5 fruit fly cellular contexts compared by ENCODE assay signal in genomic region chr2L:12004211-12004979, dm6.
TF ChIP-seq lines count a peak whose summit lies in the region.

No protein-coding gene starts in this region.

- no peak for TF ChIP-seq CTCF in whole organism, embryonic (GFP tag; optimal IDR thresholded peaks at IDR 0.05; lab: Kevin White, UChicago)

TF ChIP-seq in whole organism, adult, 20 proteins besides CTCF, POLR2A, EP300 and RAD21 (continues in another document):
- TF ChIP-seq CG7101 (tag; optimal IDR thresholded peaks at IDR 0.05; lab: Kevin White, UChicago), result peak; percentile 15
- no peak for TF ChIP-seq ovo (GFP tag; optimal IDR thresholded peaks at IDR 0.05; lab: Kevin White, UChicago)
- TF ChIP-seq CG1620 (GFP tag; optimal IDR thresholded peaks at IDR 0.05; lab: Kevin White, UChicago), result no peak
- no peak for TF ChIP-seq cic (GFP tag; optimal IDR thresholded peaks at IDR 0.05; lab: Kevin White, UChicago)
- no peak for TF ChIP-seq Hr96 (GFP tag; optimal IDR thresholded peaks at IDR 0.05; lab: Kevin White, UChicago)
- peak in 1 of 2 experiments; percentile 15 for TF ChIP-seq cnc (optimal IDR thresholded peaks at IDR 0.05; lab: Kevin White, UChicago)
- TF ChIP-seq kay (GFP tag; lab: Kevin White, UChicago; ENCODE audit: borderline replicate concordance), result peak; percentile 94
- TF ChIP-seq Clk (GFP tag; optimal IDR thresholded peaks at IDR 0.05; lab: Kevin White, UChicago), result no peak
- no peak for TF ChIP-seq tj (GFP tag; optimal IDR thresholded peaks at IDR 0.05; lab: Kevin White, UChicago)
- TF ChIP-seq CG5204 (GFP tag; optimal IDR thresholded peaks at IDR 0.05; lab: Kevin White, UChicago), result peak; percentile 48
- TF ChIP-seq CG12768 (GFP tag; optimal IDR thresholded peaks at IDR 0.05; lab: Kevin White, UChicago), result no peak
- peak; percentile 19 for TF ChIP-seq CG14711 (tag; optimal IDR thresholded peaks at IDR 0.05; lab: Kevin White, UChicago)
- TF ChIP-seq CG33017 (tag; optimal IDR thresholded peaks at IDR 0.05; lab: Kevin White, UChicago), result peak; percentile 58
- TF ChIP-seq pad (GFP tag; optimal IDR thresholded peaks at IDR 0.05; lab: Kevin White, UChicago), result no peak
- peak; percentile 37 for TF ChIP-seq toe (GFP tag; optimal IDR thresholded peaks at IDR 0.05; lab: Kevin White, UChicago)
- TF ChIP-seq CG7045 (GFP tag; optimal IDR thresholded peaks at IDR 0.05; lab: Kevin White, UChicago), result no peak
- no peak for TF ChIP-seq Crg-1 (GFP tag; optimal IDR thresholded peaks at IDR 0.05; lab: Kevin White, UChicago)
- no peak for TF ChIP-seq Mnt (GFP tag; optimal IDR thresholded peaks at IDR 0.05; lab: Kevin White, UChicago)
- TF ChIP-seq bab1 (GFP tag; optimal IDR thresholded peaks at IDR 0.05; lab: Kevin White, UChicago), result no peak

TF ChIP-seq in whole organism, embryonic, 481 proteins besides CTCF, POLR2A, EP300 and RAD21 (continues in another document):
- TF ChIP-seq BEAF-32 (GFP tag; optimal IDR thresholded peaks at IDR 0.05; lab: Kevin White, UChicago) (peak; percentile 58), HmgD (GFP tag; optimal IDR thresholded peaks at IDR 0.05; lab: Kevin White, UChicago) (no peak), CG12071 (GFP tag; optimal IDR thresholded peaks at IDR 0.05; lab: Kevin White, UChicago) (peak; percentile 61), CG30431 (GFP tag; optimal IDR thresholded peaks at IDR 0.05; lab: Kevin White, UChicago) (no peak), CG7928 (GFP tag; optimal IDR thresholded peaks at IDR 0.05; lab: Kevin White, UChicago) (peak; percentile 38), Usf (GFP tag; optimal IDR thresholded peaks at IDR 0.05; lab: Kevin White, UChicago) (no peak), Hey (tag; optimal IDR thresholded peaks at IDR 0.05; lab: Kevin White, UChicago) (peak; percentile 75), CG17912 (GFP tag; optimal IDR thresholded peaks at IDR 0.05; lab: Kevin White, UChicago) (peak; percentile 75), amos (GFP tag; IDR thresholded peaks at IDR 0.05; lab: Robert Waterston, UW; ENCODE audit: partially characterized antibody) (no peak), Rfx (GFP tag; IDR thresholded peaks at IDR 0.05; lab: Robert Waterston, UW) (no peak), jing (GFP tag; optimal IDR thresholded peaks at IDR 0.05; lab: Kevin White, UChicago) (no peak), fu2 (GFP tag; optimal IDR thresholded peaks at IDR 0.05; lab: Kevin White, UChicago) (no peak), Dad (GFP tag; optimal IDR thresholded peaks at IDR 0.05; lab: Kevin White, UChicago) (peak; percentile 11), CG16813 (GFP tag; IDR thresholded peaks at IDR 0.05; lab: Robert Waterston, UW; ENCODE audit: partially characterized antibody) (no peak), bab2 (GFP tag; optimal IDR thresholded peaks at IDR 0.05; lab: Kevin White, UChicago) (peak; percentile 56), CG12744 (GFP tag; optimal IDR thresholded peaks at IDR 0.05; lab: Kevin White, UChicago) (peak; percentile 34), sima (GFP tag; optimal IDR thresholded peaks at IDR 0.05; lab: Kevin White, UChicago) (peak; percentile 39), CG17359 (tag; optimal IDR thresholded peaks at IDR 0.05; lab: Kevin White, UChicago) (peak; percentile 74), Med (GFP tag; lab: Kevin White, UChicago) (peak; percentile 93)

TF ChIP-seq in whole organism, prepupa, 60 proteins besides CTCF, POLR2A, EP300 and RAD21 (continues in another document):
- TF ChIP-seq Eip78C (GFP tag; lab: Kevin White, UChicago), result peak; percentile 30
- peak; percentile 28 for TF ChIP-seq CG6276 (GFP tag; optimal IDR thresholded peaks at IDR 0.05; lab: Kevin White, UChicago)
- TF ChIP-seq CG32006 (GFP tag; optimal IDR thresholded peaks at IDR 0.05; lab: Kevin White, UChicago), result peak; percentile 13
- peak; percentile 22 for TF ChIP-seq pdm3 (GFP tag; optimal IDR thresholded peaks at IDR 0.05; lab: Kevin White, UChicago)
- no peak for TF ChIP-seq vri (GFP tag; optimal IDR thresholded peaks at IDR 0.05; lab: Kevin White, UChicago)
- TF ChIP-seq net (GFP tag; optimal IDR thresholded peaks at IDR 0.05; lab: Kevin White, UChicago), result peak; percentile 18
- TF ChIP-seq CG1621 (tag; optimal IDR thresholded peaks at IDR 0.05; lab: Kevin White, UChicago), result peak; percentile 99
- TF ChIP-seq ss (GFP tag; optimal IDR thresholded peaks at IDR 0.05; lab: Kevin White, UChicago), result peak in 1 of 2 experiments; percentile 55
- TF ChIP-seq dsx (GFP tag; optimal IDR thresholded peaks at IDR 0.05; lab: Kevin White, UChicago; ENCODE audit: poor library complexity, severe bottlenecking), result peak; percentile 57
- TF ChIP-seq Sox14 (GFP tag; optimal IDR thresholded peaks at IDR 0.05; lab: Kevin White, UChicago), result no peak
- TF ChIP-seq CG8319 (GFP tag; optimal IDR thresholded peaks at IDR 0.05; lab: Kevin White, UChicago), result no peak
- peak; percentile 48 for TF ChIP-seq CG10631 (GFP tag; optimal IDR thresholded peaks at IDR 0.05; lab: Kevin White, UChicago)
- peak; percentile 99 for TF ChIP-seq fkh (GFP tag; optimal IDR thresholded peaks at IDR 0.05; lab: Kevin White, UChicago)
- TF ChIP-seq CG34406 (GFP tag; optimal IDR thresholded peaks at IDR 0.05; lab: Kevin White, UChicago), result no peak
- no peak for TF ChIP-seq Hr39 (GFP tag; optimal IDR thresholded peaks at IDR 0.05; lab: Kevin White, UChicago)
- peak; percentile 9 for TF ChIP-seq CG10669 (GFP tag; optimal IDR thresholded peaks at IDR 0.05; lab: Kevin White, UChicago)
- TF ChIP-seq CG6792 (GFP tag; optimal IDR thresholded peaks at IDR 0.05; lab: Kevin White, UChicago), result peak; percentile 17
- peak; percentile 15 for TF ChIP-seq Eip75B (GFP tag; optimal IDR thresholded peaks at IDR 0.05; lab: Kevin White, UChicago)
- no peak for TF ChIP-seq fd85E (GFP tag; optimal IDR thresholded peaks at IDR 0.05; lab: Kevin White, UChicago)

TF ChIP-seq in whole organism, pupa, 21 proteins besides CTCF, POLR2A, EP300 and RAD21:
- TF ChIP-seq CG32121 (GFP tag; IDR thresholded peaks at IDR 0.05; lab: Robert Waterston, UW), result no peak
- peak; percentile 31 for TF ChIP-seq CG34367 (tag; optimal IDR thresholded peaks at IDR 0.05; lab: Kevin White, UChicago)
- peak; percentile 10 for TF ChIP-seq Pif1B (GFP tag; optimal IDR thresholded peaks at IDR 0.05; lab: Kevin White, UChicago)
- peak; percentile 18 for TF ChIP-seq CG15710 (tag; optimal IDR thresholded peaks at IDR 0.05; lab: Kevin White, UChicago)
- TF ChIP-seq D1 (tag; optimal IDR thresholded peaks at IDR 0.05; lab: Kevin White, UChicago), result no peak
- peak; percentile 78 for TF ChIP-seq EcR (GFP tag; optimal IDR thresholded peaks at IDR 0.05; lab: Kevin White, UChicago)
- TF ChIP-seq CG13204 (GFP tag; optimal IDR thresholded peaks at IDR 0.05; lab: Kevin White, UChicago), result peak; percentile 68
- TF ChIP-seq Snoo (tag; optimal IDR thresholded peaks at IDR 0.05; lab: Kevin White, UChicago), result no peak
- peak; percentile 1 for TF ChIP-seq CG9948 (tag; optimal IDR thresholded peaks at IDR 0.05; lab: Kevin White, UChicago)
- peak; percentile 0 for TF ChIP-seq Pif1A (GFP tag; optimal IDR thresholded peaks at IDR 0.05; lab: Kevin White, UChicago)
TF ChIP-seq in whole organism, pupa: peak in this region for 7.

TF ChIP-seq in whole organism, wandering third instar larva, 38 proteins besides CTCF, POLR2A, EP300 and RAD21:
- TF ChIP-seq dmrt93B (GFP tag; optimal IDR thresholded peaks at IDR 0.05; lab: Kevin White, UChicago), result no peak
- TF ChIP-seq foxo (GFP tag; optimal IDR thresholded peaks at IDR 0.05; lab: Kevin White, UChicago), result peak in 1 of 2 experiments; percentile 22
- TF ChIP-seq dsf (GFP tag; optimal IDR thresholded peaks at IDR 0.05; lab: Kevin White, UChicago; ENCODE audit: borderline replicate concordance), result no peak
- no peak for TF ChIP-seq Dfd (GFP tag; optimal IDR thresholded peaks at IDR 0.05; lab: Kevin White, UChicago)
- TF ChIP-seq usp (GFP tag; optimal IDR thresholded peaks at IDR 0.05; lab: Kevin White, UChicago), result no peak
- no peak for TF ChIP-seq GATAd (GFP tag; optimal IDR thresholded peaks at IDR 0.05; lab: Kevin White, UChicago)
- TF ChIP-seq OdsH (GFP tag; optimal IDR thresholded peaks at IDR 0.05; lab: Kevin White, UChicago), result peak; percentile 44
- TF ChIP-seq ey (GFP tag; optimal IDR thresholded peaks at IDR 0.05; lab: Kevin White, UChicago), result no peak
- no peak for TF ChIP-seq Mio (GFP tag; optimal IDR thresholded peaks at IDR 0.05; lab: Kevin White, UChicago)
- peak; percentile 11 for TF ChIP-seq rgr (GFP tag; optimal IDR thresholded peaks at IDR 0.05; lab: Kevin White, UChicago)
- TF ChIP-seq pan (optimal IDR thresholded peaks at IDR 0.05; lab: Kevin White, UChicago), result no peak
- TF ChIP-seq dl (GFP tag; optimal IDR thresholded peaks at IDR 0.05; lab: Kevin White, UChicago; ENCODE audit: insufficient read depth in 1 of 2, partially characterized antibody in 2 of 2), result peak in 1 of 2 experiments; percentile 31
- no peak for TF ChIP-seq CrebA (GFP tag; optimal IDR thresholded peaks at IDR 0.05; lab: Kevin White, UChicago; ENCODE audit: borderline replicate concordance)
- TF ChIP-seq Rel (GFP tag; optimal IDR thresholded peaks at IDR 0.05; lab: Kevin White, UChicago), result no peak
- TF ChIP-seq Rel (tag; optimal IDR thresholded peaks at IDR 0.05; lab: Kevin White, UChicago), result no peak
- TF ChIP-seq Myc (optimal IDR thresholded peaks at IDR 0.05; lab: Kevin White, UChicago), result no peak
- no peak for TF ChIP-seq brk (GFP tag; optimal IDR thresholded peaks at IDR 0.05; lab: Kevin White, UChicago)
- no peak for TF ChIP-seq CG9705 (GFP tag; optimal IDR thresholded peaks at IDR 0.05; lab: Kevin White, UChicago)
- TF ChIP-seq sage (GFP tag; optimal IDR thresholded peaks at IDR 0.05; lab: Kevin White, UChicago), result no peak
- no peak for TF ChIP-seq Hr83 (GFP tag; optimal IDR thresholded peaks at IDR 0.05; lab: Kevin White, UChicago; ENCODE audit: poor library complexity, severe bottlenecking)
- TF ChIP-seq N (GFP tag; optimal IDR thresholded peaks at IDR 0.05; lab: Kevin White, UChicago), result no peak
- TF ChIP-seq jim (GFP tag; optimal IDR thresholded peaks at IDR 0.05; lab: Kevin White, UChicago), result no peak
- TF ChIP-seq CG32264 (GFP tag; optimal IDR thresholded peaks at IDR 0.05; lab: Kevin White, UChicago), result no peak
- peak; percentile 28 for TF ChIP-seq sv (GFP tag; optimal IDR thresholded peaks at IDR 0.05; lab: Kevin White, UChicago)
- no peak for TF ChIP-seq Vsx2 (GFP tag; optimal IDR thresholded peaks at IDR 0.05; lab: Kevin White, UChicago; ENCODE audit: partially characterized antibody)
- TF ChIP-seq Jra (GFP tag; optimal IDR thresholded peaks at IDR 0.05; lab: Kevin White, UChicago), result no peak
